Worm (Caenorhabditis elegans) whole organism, late embryonic: ENCODE results near the gene ztf-22.

ENCODE experiments used
- T23F11.4 ChIP-seq: fragments of 200-800 bp; sonication (Bioruptor generic); optimal IDR thresholded peaks from 2 replicates; lab custom pipeline; 2018; ENCODE audit warnings: mild to moderate bottlenecking, missing genetic modification characterization, missing compliant biosample characterization
- Y22D7AL.16 ChIP-seq: sonication (generic microtip); optimal IDR thresholded peaks from 2 replicates; lab custom pipeline; 2016; ENCODE audit warnings: missing genetic modification characterization, missing compliant biosample characterization
- ahr-1 ChIP-seq: sonication (generic microtip); optimal IDR thresholded peaks from 2 replicates; lab custom pipeline; 2016; ENCODE audit warnings: missing genetic modification characterization, missing compliant biosample characterization
- ceh-19 ChIP-seq: fragments of 200-800 bp; sonication (Bioruptor generic); optimal IDR thresholded peaks from 2 replicates; lab custom pipeline; 2018; ENCODE audit warnings: mild to moderate bottlenecking, missing genetic modification characterization, missing compliant biosample characterization
- ceh-2 ChIP-seq: sonication (generic microtip); optimal IDR thresholded peaks from 2 replicates; lab custom pipeline; 2016; ENCODE audit warnings: missing genotype, missing genetic modification characterization, missing compliant biosample characterization
- ceh-22 ChIP-seq: sonication (generic microtip); optimal IDR thresholded peaks from 2 replicates; lab custom pipeline; 2017; ENCODE audit warnings: missing biosample characterization, missing genetic modification characterization
- ceh-24 ChIP-seq: sonication (generic microtip); optimal IDR thresholded peaks from 2 replicates; lab custom pipeline; 2016; ENCODE audit warnings: mild to moderate bottlenecking, missing genetic modification characterization, missing compliant biosample characterization
- ceh-30 ChIP-seq: fragments of 150-350 bp; optimal IDR thresholded peaks from 2 replicates; lab custom pipeline; 2014; ENCODE audit warnings: missing biosample characterization, missing genetic modification characterization
- ceh-31 ChIP-seq: sonication (generic microtip); optimal IDR thresholded peaks from 2 replicates; lab custom pipeline; 2016; ENCODE audit warnings: missing genetic modification characterization, missing compliant biosample characterization
- ceh-34 ChIP-seq: sonication (generic microtip); optimal IDR thresholded peaks from 2 replicates; lab custom pipeline; 2016; ENCODE audit warnings: mild to moderate bottlenecking, missing genetic modification characterization, missing compliant biosample characterization
- ceh-45 ChIP-seq: fragments of 200-800 bp; sonication (Bioruptor generic); IDR thresholded peaks from 2 replicates; pipeline ENCODE4 v1.3.6; 2022; ENCODE audit warnings: missing genetic modification reagents, missing genetic modification characterization, missing compliant biosample characterization
- ceh-9 ChIP-seq: sonication (generic microtip); optimal IDR thresholded peaks from 2 replicates; lab custom pipeline; 2016; ENCODE audit warnings: mild to moderate bottlenecking, missing genetic modification characterization, inconsistent platforms, missing compliant biosample characterization
- dve-1 ChIP-seq: sonication (generic microtip); optimal IDR thresholded peaks from 2 replicates; lab custom pipeline; 2017; ENCODE audit warnings: antibody characterized with exemption, mild to moderate bottlenecking, missing genetic modification characterization, missing compliant biosample characterization
- elt-2 ChIP-seq: sonication (generic microtip); optimal IDR thresholded peaks from 2 replicates; lab custom pipeline; 2016; ENCODE audit warnings: missing genetic modification reagents, missing genetic modification characterization, missing compliant biosample characterization
- elt-4 ChIP-seq: sonication (generic microtip); optimal IDR thresholded peaks from 2 replicates; lab custom pipeline; 2016; ENCODE audit warnings: missing genetic modification characterization, missing compliant biosample characterization
- fkh-10 ChIP-seq: fragments of 150-350 bp; optimal IDR thresholded peaks from 2 replicates; lab custom pipeline; 2014; ENCODE audit warnings: missing biosample characterization, missing genetic modification reagents, missing genetic modification characterization
- gmeb-2 ChIP-seq: sonication (generic microtip); optimal IDR thresholded peaks from 2 replicates; lab custom pipeline; 2016; ENCODE audit warnings: missing genetic modification characterization, inconsistent platforms, missing compliant biosample characterization
- hlh-8 ChIP-seq: sonication (generic microtip); optimal IDR thresholded peaks from 2 replicates; lab custom pipeline; 2016; ENCODE audit warnings: missing genotype, missing genetic modification characterization, missing compliant biosample characterization
- nhr-232 ChIP-seq: sonication (generic microtip); optimal IDR thresholded peaks from 2 replicates; lab custom pipeline; 2016; ENCODE audit warnings: missing genetic modification characterization, missing compliant biosample characterization
- npax-4 ChIP-seq: sonication (generic microtip); optimal IDR thresholded peaks from 2 replicates; lab custom pipeline; 2016; ENCODE audit warnings: missing genetic modification characterization, missing compliant biosample characterization
- pag-3 ChIP-seq: sonication (generic microtip); optimal IDR thresholded peaks from 2 replicates; lab custom pipeline; 2016; ENCODE audit warnings: missing compliant biosample characterization, missing genetic modification characterization, borderline replicate concordance
- pat-9 ChIP-seq: fragments of 200-800 bp; sonication (Bioruptor generic); optimal IDR thresholded peaks from 2 replicates; lab custom pipeline; 2018; ENCODE audit warnings: mild to moderate bottlenecking, missing genetic modification characterization, moderate library complexity, missing compliant biosample characterization
- pha-2 ChIP-seq: sonication (generic microtip); optimal IDR thresholded peaks from 2 replicates; lab custom pipeline; 2017; ENCODE audit warnings: mild to moderate bottlenecking, missing genetic modification characterization, missing compliant biosample characterization
- pqm-1 ChIP-seq: sonication (generic microtip); optimal IDR thresholded peaks from 2 replicates; lab custom pipeline; 2016; ENCODE audit warnings: missing genetic modification characterization, missing compliant biosample characterization
- pros-1 ChIP-seq: fragments of 150-350 bp; optimal IDR thresholded peaks from 2 replicates; lab custom pipeline; 2014; ENCODE audit warnings: missing biosample characterization, missing genetic modification reagents, missing genetic modification characterization
- ref-2 ChIP-seq: sonication (generic microtip); optimal IDR thresholded peaks from 2 replicates; lab custom pipeline; 2016; ENCODE audit warnings: missing genetic modification characterization, missing compliant biosample characterization
- sox-2 ChIP-seq: fragments of 200-800 bp; sonication (Bioruptor generic); IDR thresholded peaks from 2 replicates; pipeline ENCODE4 v1.3.6; 2022; ENCODE audit warnings: missing genetic modification reagents, missing genetic modification characterization, missing compliant biosample characterization
- syd-9 ChIP-seq: sonication (generic microtip); optimal IDR thresholded peaks from 2 replicates; lab custom pipeline; 2016; ENCODE audit warnings: mild to moderate bottlenecking, missing genetic modification characterization, moderate library complexity, missing compliant biosample characterization
- tbx-2 ChIP-seq: sonication (generic microtip); optimal IDR thresholded peaks from 2 replicates; lab custom pipeline; 2016; ENCODE audit warnings: missing genetic modification characterization, missing compliant biosample characterization
- tbx-7 ChIP-seq: sonication (generic microtip); optimal IDR thresholded peaks from 2 replicates; lab custom pipeline; 2016; ENCODE audit warnings: missing genotype, missing genetic modification characterization, missing compliant biosample characterization
- ttx-3 ChIP-seq: sonication (generic microtip); optimal IDR thresholded peaks from 2 replicates; lab custom pipeline; 2016; ENCODE audit warnings: missing genetic modification reagents, missing genetic modification characterization, missing compliant biosample characterization
- unc-3 ChIP-seq, 2 experiments: fragments of 200-800 bp in 1 of 2; sonication (Bioruptor generic) in 1 of 2; sonication (generic microtip) in 1 of 2; conservative IDR thresholded peaks in 1 of 2; optimal IDR thresholded peaks in 1 of 2; 2 replicates each; pipeline versions ENCODE4 v1.3.6 to Lab custom; 2016 to 2022; ENCODE audit warnings: missing compliant biosample characterization in 2 of 2, missing genetic modification characterization in 2 of 2, missing genetic modification reagents in 1 of 2
- unc-42 ChIP-seq: sonication (generic microtip); optimal IDR thresholded peaks from 2 replicates; lab custom pipeline; 2016; ENCODE audit warnings: missing genotype, missing genetic modification characterization, missing compliant biosample characterization
- zip-5 ChIP-seq: sonication (generic microtip); optimal IDR thresholded peaks from 2 replicates; lab custom pipeline; 2016; ENCODE audit warnings: missing genetic modification characterization, missing compliant biosample characterization

Gene ztf-22

ce11 chrII:13270776-13271175, 14.9 kb downstream of the ztf-22 start, which contains the start of gene Y48C3A.5:
TSS of gene Y48C3A.5 (plus strand) at chrII:13271076.
- TF ChIP-seq zip-5 (tag; lab: Kevin White, UChicago) (no peak), elt-2 (tag; lab: Kevin White, UChicago) (no peak), fkh-10 (GFP tag; lab: Kevin White, UChicago) (no peak), pros-1 (no peak), pqm-1 (tag; lab: Kevin White, UChicago) (no peak), tbx-2 (tag; lab: Kevin White, UChicago) (no peak)

ce11 chrII:13267305-13267704, 18.3 kb downstream of the ztf-22 start:
- TF ChIP-seq sox-2 (no peak), ttx-3 (no peak), ceh-22 (no peak), hlh-8 (tag; lab: Kevin White, UChicago) (no peak), ceh-2 (tag; lab: Kevin White, UChicago) (no peak), pag-3 (tag; lab: Kevin White, UChicago) (no peak)
- TF ChIP-seq, all 69 proteins: peak for 0

ce11 chrII:13260540-13260939, 25.1 kb downstream of the ztf-22 start:
- TF ChIP-seq ceh-24 (no peak), pros-1 (no peak), gmeb-2 (tag; lab: Kevin White, UChicago) (no peak), dve-1 (tag; lab: Kevin White, UChicago) (no peak), tbx-7 (no peak), syd-9 (tag; lab: Kevin White, UChicago) (no peak)

- no peak for TF ChIP-seq nhr-232 (tag; lab: Kevin White, UChicago)
- no peak for TF ChIP-seq ceh-19
- TF ChIP-seq unc-42 (tag; lab: Kevin White, UChicago), result no peak
- TF ChIP-seq ceh-24, result no peak
- TF ChIP-seq ceh-9 (tag; lab: Kevin White, UChicago), result no peak
- no peak for TF ChIP-seq sox-2
- no peak for TF ChIP-seq elt-4
- no peak for TF ChIP-seq ceh-30 (tag; lab: Kevin White, UChicago)
- TF ChIP-seq ahr-1 (tag; lab: Kevin White, UChicago), result no peak
- TF ChIP-seq npax-4 (tag; lab: Kevin White, UChicago), result no peak
- TF ChIP-seq T23F11.4 (GFP tag; lab: Kevin White, UChicago), result no peak
These were observed 30.3 kb downstream of the ztf-22 start for ce11 chrII:13255291-13255690.

ce11 chrII:13248886-13249285, 36.7 kb downstream of the ztf-22 start, which contains the start of gene F15D4.6:
TSS of gene F15D4.6 (plus strand) at chrII:13249186.
- no peak for TF ChIP-seq tbx-7
- no peak for TF ChIP-seq T23F11.4 (GFP tag; lab: Kevin White, UChicago)
- no peak for TF ChIP-seq ceh-45 (GFP tag; lab: Robert Waterston, UW)
- no peak for TF ChIP-seq ref-2
- no peak for TF ChIP-seq ceh-31
- no peak for TF ChIP-seq nhr-232 (tag; lab: Kevin White, UChicago)
- TF ChIP-seq pat-9 (tag; lab: Kevin White, UChicago), result no peak
- TF ChIP-seq ahr-1 (tag; lab: Kevin White, UChicago), result no peak
- TF ChIP-seq unc-3 (GFP tag; conservative IDR thresholded peaks at IDR 0.05; lab: Robert Waterston, UW), result no peak
- no peak for TF ChIP-seq unc-3 (tag; optimal IDR thresholded peaks at IDR 0.05; lab: Kevin White, UChicago)
- TF ChIP-seq Y22D7AL.16, result no peak
- TF ChIP-seq ceh-34 (tag; lab: Kevin White, UChicago), result no peak
- TF ChIP-seq ceh-24, result no peak

ce11 chrII:13245076-13245475, 40.6 kb downstream of the ztf-22 start, which contains the start of gene F15D4.5:
TSS of gene F15D4.5 (plus strand) at chrII:13245376.
- TF ChIP-seq pha-2 (tag; lab: Kevin White, UChicago) (no peak), ceh-30 (tag; lab: Kevin White, UChicago) (no peak), ceh-9 (tag; lab: Kevin White, UChicago) (no peak), hlh-8 (tag; lab: Kevin White, UChicago) (no peak)
